Worm (Caenorhabditis elegans) whole organism, L1 larva: ENCODE results near the gene W02D7.6.

Experiments
- alr-1 ChIP-seq: fragments of 200-800 bp; sonication (Bioruptor generic); optimal IDR thresholded peaks from 2 replicates; lab custom pipeline; 2018; ENCODE audit warnings: borderline replicate concordance, mild to moderate bottlenecking, missing genetic modification characterization, missing compliant biosample characterization
- aly-2 ChIP-seq: fragments of 150-350 bp; optimal IDR thresholded peaks from 2 replicates; lab custom pipeline; 2014; ENCODE audit warnings: missing biosample characterization, missing genetic modification characterization
- ama-1 ChIP-seq: fragments of 150-350 bp; optimal IDR thresholded peaks from 2 replicates; lab custom pipeline; 2014
- ceh-63 ChIP-seq: fragments of 200-800 bp; sonication (Bioruptor generic); optimal IDR thresholded peaks from 2 replicates; lab custom pipeline; 2018; ENCODE audit warnings: mild to moderate bottlenecking, missing genetic modification characterization, missing compliant biosample characterization
- ceh-8 ChIP-seq: fragments of 200-800 bp; sonication (Bioruptor generic); optimal IDR thresholded peaks from 2 replicates; lab custom pipeline; 2018; ENCODE audit warnings: mild to moderate bottlenecking, missing genetic modification characterization, moderate library complexity, missing compliant biosample characterization
- ceh-88 ChIP-seq: fragments of 200-800 bp; sonication (Bioruptor generic); IDR thresholded peaks from 2 replicates; pipeline ENCODE4 v1.3.6; 2022; ENCODE audit warnings: missing genetic modification characterization, missing compliant biosample characterization
- ces-1 ChIP-seq: fragments of 150-350 bp; optimal IDR thresholded peaks from 2 replicates; lab custom pipeline; 2014; ENCODE audit warnings: missing biosample characterization, missing genetic modification reagents, missing genetic modification characterization
- dpl-1 ChIP-seq, 3 experiments: fragments of 150-350 bp in 2 of 3; sonication (generic microtip) in 1 of 3; optimal IDR thresholded peaks; 2 replicates each; lab custom pipeline; 2014 to 2017; ENCODE audit warnings: missing biosample characterization in 3 of 3, missing genetic modification characterization in 3 of 3, missing genetic modification reagents in 3 of 3
- efl-1 ChIP-seq, 4 experiments: fragments of 150-350 bp; optimal IDR thresholded peaks in 3 of 4; peaks in 1 of 4; 1 replicate in 1 of 4; 2 replicates in 3 of 4; lab custom pipeline; 2014; ENCODE audit warnings: missing biosample characterization in 2 of 4, missing genetic modification characterization in 2 of 4, missing genetic modification reagents in 2 of 4
- efl-3 ChIP-seq: fragments of 200-800 bp; sonication (Bioruptor generic); optimal IDR thresholded peaks from 2 replicates; lab custom pipeline; 2018; ENCODE audit warnings: mild to moderate bottlenecking, missing genetic modification characterization, missing compliant biosample characterization
- egl-13 ChIP-seq: sonication (generic microtip); optimal IDR thresholded peaks from 2 replicates; lab custom pipeline; 2016; ENCODE audit warnings: missing genotype, missing genetic modification reagents, missing genetic modification characterization, missing compliant biosample characterization
- egl-27 ChIP-seq, 2 experiments: fragments of 150-350 bp in 1 of 2; sonication (generic microtip); optimal IDR thresholded peaks; 3 replicates each; lab custom pipeline; 2017 to 2018; ENCODE audit warnings: missing biosample characterization in 2 of 2, missing genetic modification characterization in 2 of 2, missing genetic modification reagents in 2 of 2
- elt-2 ChIP-seq: sonication (generic microtip); optimal IDR thresholded peaks from 2 replicates; lab custom pipeline; 2016; ENCODE audit warnings: missing genetic modification characterization, mild to moderate bottlenecking, inconsistent platforms, missing compliant biosample characterization, missing genetic modification reagents
- elt-3 ChIP-seq, 6 experiments: fragments of 150-350 bp in 1 of 6; sonication (generic microtip); optimal IDR thresholded peaks; 2 replicates each; lab custom pipeline; 2017 to 2018; ENCODE audit warnings: missing biosample characterization in 6 of 6, missing genetic modification characterization in 6 of 6, inconsistent platforms in 1 of 6
- fkh-10 ChIP-seq: sonication (generic microtip); optimal IDR thresholded peaks from 2 replicates; lab custom pipeline; 2017; ENCODE audit warnings: missing biosample characterization, missing genetic modification reagents, missing genetic modification characterization
- grh-1 ChIP-seq: fragments of 200-800 bp; sonication (Bioruptor generic); IDR thresholded peaks from 2 replicates; pipeline ENCODE4 v1.3.6; 2022; ENCODE audit warnings: missing genetic modification reagents, missing genetic modification characterization, missing compliant biosample characterization
- hlh-4 ChIP-seq: sonication (generic microtip); optimal IDR thresholded peaks from 2 replicates; lab custom pipeline; 2016; ENCODE audit warnings: mild to moderate bottlenecking, missing genetic modification characterization, missing compliant biosample characterization
- irx-1 ChIP-seq: sonication (generic microtip); optimal IDR thresholded peaks from 2 replicates; lab custom pipeline; 2016; ENCODE audit warnings: missing genetic modification characterization, missing compliant biosample characterization
- isw-1 ChIP-seq: fragments of 200-800 bp; sonication (Bioruptor generic); IDR thresholded peaks from 2 replicates; pipeline ENCODE4 v1.3.6; 2022; ENCODE audit warnings: missing genetic modification characterization, missing compliant biosample characterization
- lin-35 ChIP-seq, 2 experiments: fragments of 150-350 bp; optimal IDR thresholded peaks; 2 replicates each; lab custom pipeline; 2014; ENCODE audit warnings: missing biosample characterization in 2 of 2, missing genetic modification characterization in 2 of 2, missing genetic modification reagents in 2 of 2
- lin-39 ChIP-seq: fragments of 150-350 bp; optimal IDR thresholded peaks from 2 replicates; lab custom pipeline; 2014; ENCODE audit warnings: missing biosample characterization, missing genetic modification reagents, missing genetic modification characterization
- lir-3 ChIP-seq: sonication (generic microtip); optimal IDR thresholded peaks from 2 replicates; lab custom pipeline; 2016; ENCODE audit warnings: mild to moderate bottlenecking, missing genetic modification characterization, moderate library complexity, missing compliant biosample characterization; ENCODE audit not compliant: poor library complexity
- lsy-2 ChIP-seq, 2 experiments: fragments of 150-350 bp; optimal IDR thresholded peaks; 2 replicates each; lab custom pipeline; 2014; ENCODE audit warnings: missing biosample characterization in 2 of 2, missing genetic modification characterization in 2 of 2
- mab-9 ChIP-seq: fragments of 200-800 bp; sonication (Bioruptor generic); IDR thresholded peaks from 2 replicates; pipeline ENCODE4 v1.3.6; 2022; ENCODE audit warnings: missing genetic modification reagents, missing genetic modification characterization, missing compliant biosample characterization
- mef-2 ChIP-seq: fragments of 150-350 bp; optimal IDR thresholded peaks from 2 replicates; lab custom pipeline; 2014; ENCODE audit warnings: missing biosample characterization, missing genetic modification characterization
- nhr-11 ChIP-seq: fragments of 150-350 bp; optimal IDR thresholded peaks from 2 replicates; lab custom pipeline; 2014; ENCODE audit warnings: missing biosample characterization, missing genetic modification characterization
- nhr-20 ChIP-seq: sonication (generic microtip); optimal IDR thresholded peaks from 2 replicates; lab custom pipeline; 2016; ENCODE audit warnings: mild to moderate bottlenecking, missing genetic modification characterization, missing compliant biosample characterization
- nhr-47 ChIP-seq: sonication (generic microtip); optimal IDR thresholded peaks from 2 replicates; lab custom pipeline; 2016; ENCODE audit warnings: mild to moderate bottlenecking, missing genetic modification characterization, moderate library complexity, missing compliant biosample characterization
- nhr-71 ChIP-seq: sonication (generic microtip); optimal IDR thresholded peaks from 2 replicates; lab custom pipeline; 2016; ENCODE audit warnings: mild to moderate bottlenecking, missing genetic modification characterization, moderate library complexity, missing compliant biosample characterization
- nhr-77 ChIP-seq: fragments of 150-350 bp; optimal IDR thresholded peaks from 2 replicates; lab custom pipeline; 2014; ENCODE audit warnings: missing biosample characterization, missing genetic modification characterization
- nhr-84 ChIP-seq: sonication (generic microtip); optimal IDR thresholded peaks from 2 replicates; lab custom pipeline; 2017; ENCODE audit warnings: missing biosample characterization, missing genetic modification characterization
- nhr-90 ChIP-seq: sonication (generic microtip); optimal IDR thresholded peaks from 2 replicates; lab custom pipeline; 2016; ENCODE audit warnings: mild to moderate bottlenecking, missing genetic modification characterization, missing compliant biosample characterization; ENCODE audit not compliant: poor library complexity
- pqm-1 ChIP-seq: sonication (generic microtip); optimal IDR thresholded peaks from 3 replicates; lab custom pipeline; 2017; ENCODE audit warnings: missing biosample characterization, missing genetic modification characterization
- skn-1 ChIP-seq: fragments of 150-350 bp; optimal IDR thresholded peaks from 2 replicates; lab custom pipeline; 2014; ENCODE audit warnings: missing biosample characterization, missing genetic modification characterization
- snpc-4 ChIP-seq: fragments of 150-350 bp; optimal IDR thresholded peaks from 2 replicates; lab custom pipeline; 2014; ENCODE audit warnings: missing biosample characterization, missing genetic modification characterization
- snu-23 ChIP-seq: sonication (generic microtip); optimal IDR thresholded peaks from 2 replicates; lab custom pipeline; 2016; ENCODE audit warnings: missing genetic modification characterization, missing compliant biosample characterization
- sox-4 ChIP-seq: sonication (generic microtip); optimal IDR thresholded peaks from 2 replicates; lab custom pipeline; 2016; ENCODE audit warnings: missing genetic modification characterization, missing compliant biosample characterization
- sptf-1 ChIP-seq: fragments of 150-350 bp; optimal IDR thresholded peaks from 2 replicates; lab custom pipeline; 2014; ENCODE audit warnings: missing biosample characterization, missing genetic modification characterization
- swsn-7 ChIP-seq: sonication (generic microtip); optimal IDR thresholded peaks from 2 replicates; lab custom pipeline; 2016; ENCODE audit warnings: missing genetic modification characterization, missing compliant biosample characterization
- tbx-2 ChIP-seq: sonication (generic microtip); optimal IDR thresholded peaks from 2 replicates; lab custom pipeline; 2016; ENCODE audit warnings: missing genetic modification characterization, missing compliant biosample characterization
- tlp-1 ChIP-seq: fragments of 150-350 bp; optimal IDR thresholded peaks from 2 replicates; lab custom pipeline; 2014; ENCODE audit warnings: missing biosample characterization, missing genetic modification characterization
- unc-30 ChIP-seq: sonication (generic microtip); optimal IDR thresholded peaks from 2 replicates; lab custom pipeline; 2017; ENCODE audit warnings: missing biosample characterization, missing genetic modification characterization
- unc-62 ChIP-seq: fragments of 150-350 bp; optimal IDR thresholded peaks from 2 replicates; lab custom pipeline; 2014; ENCODE audit warnings: missing biosample characterization, missing genetic modification reagents, missing genetic modification characterization
- unc-86 ChIP-seq: sonication (generic microtip); optimal IDR thresholded peaks from 2 replicates; lab custom pipeline; 2016; ENCODE audit warnings: missing genetic modification characterization, missing compliant biosample characterization
- zip-4 ChIP-seq: fragments of 200-800 bp; sonication (Bioruptor generic); optimal IDR thresholded peaks from 2 replicates; lab custom pipeline; 2018; ENCODE audit warnings: mild to moderate bottlenecking, missing genetic modification characterization, moderate library complexity, missing compliant biosample characterization

The W02D7.6 gene

DNA sequence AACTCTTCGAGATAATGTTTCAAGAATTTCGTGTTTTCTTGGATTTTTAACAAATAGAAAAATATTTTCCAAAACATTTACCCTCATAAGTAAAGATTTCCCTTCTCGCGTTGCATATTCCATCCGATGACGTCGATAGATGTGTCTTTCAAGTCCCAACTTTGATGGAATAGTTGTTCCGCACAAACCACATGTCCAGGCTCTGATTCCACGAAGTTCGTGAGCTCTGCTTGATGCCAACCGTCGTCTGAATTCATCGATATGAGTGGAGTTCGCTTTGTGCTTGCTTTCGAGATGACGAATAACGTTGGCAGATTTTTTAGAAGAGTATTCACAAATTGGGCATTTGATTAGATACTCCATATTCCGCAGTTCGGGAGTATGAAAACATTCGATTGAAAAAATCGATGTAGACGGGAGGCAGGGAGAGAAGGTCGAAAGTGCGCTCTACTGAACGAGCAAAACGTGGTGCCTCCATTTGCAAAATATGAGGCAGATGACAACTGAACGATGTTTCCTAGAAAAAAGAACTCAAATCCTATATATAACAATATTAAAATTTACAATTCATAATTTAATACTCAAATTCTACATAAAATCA lies at the start of gene W02D7.6:
TSS of gene W02D7.6 (minus strand) at position 573 of the 601 bp plus-strand sequence.
- TF ChIP-seq ceh-88 (GFP tag; lab: Robert Waterston, UW) (no peak), aly-2 (tag; lab: Kevin White, UChicago) (no peak), irx-1 (tag; lab: Kevin White, UChicago) (no peak), mab-9 (GFP tag; lab: Robert Waterston, UW) (no peak), efl-1 (optimal IDR thresholded peaks at IDR 0.05; lab: Kevin White, UChicago) (peak; percentile 10 to 27), efl-1 (GFP tag; optimal IDR thresholded peaks at IDR 0.05 in 1 of 2; lab: Kevin White, UChicago) (peak; percentile 43 to 89), hlh-4 (tag; lab: Kevin White, UChicago) (no peak), skn-1 (tag; lab: Kevin White, UChicago) (no peak), nhr-47 (tag; lab: Kevin White, UChicago) (peak; percentile 25), lsy-2 (tag; optimal IDR thresholded peaks at IDR 0.05; lab: Kevin White, UChicago) (peak in 1 of 2 experiments; percentile 17), nhr-90 (tag; lab: Kevin White, UChicago) (peak; percentile 12), snu-23 (GFP tag; lab: Kevin White, UChicago) (peak; percentile 3), lin-35 (GFP tag; optimal IDR thresholded peaks at IDR 0.05; lab: Kevin White, UChicago) (peak in 1 of 2 experiments; percentile 43), nhr-11 (tag; lab: Kevin White, UChicago) (no peak), dpl-1 (GFP tag; optimal IDR thresholded peaks at IDR 0.05; lab: Kevin White, UChicago) (peak in 2 of 3 experiments; percentile 13 to 57), ama-1 (lab: Kevin White, UChicago) (peak; percentile 13), nhr-71 (tag; lab: Kevin White, UChicago) (peak; percentile 18)

ce11 chrV:8349950-8350349 lies 48.6 kb upstream of the W02D7.6 start:
- TF ChIP-seq efl-3 (no peak), fkh-10 (GFP tag; lab: Kevin White, UChicago) (no peak), nhr-84 (no peak), unc-86 (no peak), zip-4 (GFP tag; lab: Kevin White, UChicago) (no peak), sox-4 (tag; lab: Kevin White, UChicago) (no peak), ces-1 (GFP tag; lab: Kevin White, UChicago) (no peak), lin-39 (tag; lab: Kevin White, UChicago) (no peak), nhr-71 (tag; lab: Kevin White, UChicago) (no peak)

DNA sequence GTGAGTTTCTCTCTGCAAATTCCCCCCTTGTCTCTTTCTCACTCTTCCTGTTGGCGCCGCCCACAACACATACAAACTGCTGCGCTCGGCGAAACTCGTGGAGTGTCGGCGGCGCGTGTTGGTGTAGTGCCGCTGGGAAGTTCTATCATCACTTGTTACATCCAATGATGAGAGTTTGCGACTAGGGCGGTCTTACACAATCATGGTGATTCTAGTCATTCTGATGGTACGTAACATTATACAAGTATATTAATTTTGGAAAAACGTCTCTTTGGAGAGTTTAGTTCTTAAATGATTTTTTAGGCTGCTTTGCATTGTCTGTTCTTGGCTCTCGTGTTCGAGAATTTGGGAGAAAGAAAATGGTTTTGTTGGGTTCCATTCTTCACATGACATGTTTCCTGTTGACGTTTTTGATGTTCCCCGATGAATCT lies 47.7 kb upstream of the W02D7.6 start:
- TF ChIP-seq egl-27 (tag; optimal IDR thresholded peaks at IDR 0.05; lab: Kevin White, UChicago) (no peak), lsy-2 (tag; optimal IDR thresholded peaks at IDR 0.05; lab: Kevin White, UChicago) (peak; percentile 59 to 84), egl-13 (peak; percentile 56), tbx-2 (tag; lab: Kevin White, UChicago) (peak; percentile 85), snu-23 (GFP tag; lab: Kevin White, UChicago) (peak; percentile 95), sptf-1 (tag; lab: Kevin White, UChicago) (no peak), swsn-7 (tag; lab: Kevin White, UChicago) (peak; percentile 93), hlh-4 (tag; lab: Kevin White, UChicago) (no peak), alr-1 (tag; lab: Kevin White, UChicago) (no peak), unc-30 (tag; lab: Kevin White, UChicago) (no peak), elt-3 (tag; optimal IDR thresholded peaks at IDR 0.05; lab: Kevin White, UChicago) (peak; percentile 16 to 80 (median 29)), lin-39 (tag; lab: Kevin White, UChicago) (peak; percentile 81), pqm-1 (no peak), lir-3 (tag; lab: Kevin White, UChicago) (peak; percentile 50), efl-3 (peak; percentile 68), ceh-8 (GFP tag; lab: Kevin White, UChicago) (peak; percentile 66), irx-1 (tag; lab: Kevin White, UChicago) (peak; percentile 80), elt-2 (tag; lab: Kevin White, UChicago) (peak; percentile 89), mab-9 (GFP tag; lab: Robert Waterston, UW) (peak; percentile 74), fkh-10 (GFP tag; lab: Kevin White, UChicago) (peak; percentile 25), tlp-1 (no peak), mef-2 (tag; lab: Kevin White, UChicago) (no peak), lin-35 (GFP tag; optimal IDR thresholded peaks at IDR 0.05; lab: Kevin White, UChicago) (peak; percentile 56 to 79), ceh-63 (no peak), isw-1 (peak; percentile 42), unc-62 (GFP tag; lab: Kevin White, UChicago) (no peak), snpc-4 (tag; lab: Kevin White, UChicago) (peak; percentile 99), nhr-84 (no peak), nhr-77 (tag; lab: Kevin White, UChicago) (peak; percentile 72), grh-1 (GFP tag; lab: Robert Waterston, UW) (peak; percentile 84), nhr-20 (tag; lab: Kevin White, UChicago) (peak; percentile 95), unc-86 (peak; percentile 68), ces-1 (GFP tag; lab: Kevin White, UChicago) (no peak)
